Worm (Caenorhabditis elegans): ENCODE results near the gene fbxb-85.

Gene fbxb-85

DNA sequence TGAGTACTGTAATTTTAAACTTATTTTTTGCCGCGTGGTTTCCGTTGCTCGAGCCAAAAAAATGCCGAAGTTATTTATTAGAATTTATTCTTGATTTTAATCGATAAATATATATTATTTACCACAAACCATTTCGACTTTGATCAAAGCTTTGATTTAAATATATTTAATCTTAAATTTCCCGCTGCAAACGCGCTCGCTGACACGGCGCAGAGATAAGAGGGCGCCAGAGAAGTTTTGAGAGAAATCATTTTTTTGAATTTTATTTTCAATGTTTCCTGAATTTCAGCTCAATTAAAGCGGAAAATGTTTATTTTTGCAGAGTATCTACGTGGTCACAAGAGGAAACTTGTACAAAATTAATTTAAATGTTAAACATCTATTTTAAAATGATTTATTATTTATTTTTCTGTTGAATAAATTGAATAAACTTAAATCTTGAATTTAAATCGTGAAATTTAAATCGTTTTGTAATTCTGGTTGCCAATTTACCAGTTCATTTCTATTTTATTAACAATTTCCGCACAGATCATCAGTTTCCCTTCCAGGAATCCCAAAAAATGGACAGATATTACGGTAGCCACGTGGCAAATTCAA is 47.2 kb upstream of the fbxb-85 start, which contains the start of gene com-1:
TSS of gene com-1 (plus strand) at position 547 of the 597 bp plus-strand sequence.
- TF ChIP-seq ZK546.5 (tag; optimal IDR thresholded peaks at IDR 0.05) (no peak), ceh-28 (tag; optimal IDR thresholded peaks at IDR 0.05) (no peak), pha-4 (tag; optimal IDR thresholded peaks at IDR 0.05) (peak; percentile 70), nhr-237 (tag; optimal IDR thresholded peaks at IDR 0.05) (no peak), snpc-4 (tag; optimal IDR thresholded peaks at IDR 0.05) (peak; percentile 26), nfya-1 (tag; optimal IDR thresholded peaks at IDR 0.05; ENCODE audit: insufficient read depth) (peak; percentile 54), ztf-11 (tag; optimal IDR thresholded peaks at IDR 0.05) (no peak), nhr-23 (tag; optimal IDR thresholded peaks at IDR 0.05) (peak; percentile 42), hmg-11 (tag; optimal IDR thresholded peaks at IDR 0.05) (peak; percentile 41), nhr-77 (tag; optimal IDR thresholded peaks at IDR 0.05) (no peak), R02D3.7 (tag; optimal IDR thresholded peaks at IDR 0.05) (no peak), ceh-9 (tag; optimal IDR thresholded peaks at IDR 0.05) (no peak), nhr-12 (tag; optimal IDR thresholded peaks at IDR 0.05) (no peak), lin-15B (tag; optimal IDR thresholded peaks at IDR 0.05) (peak; percentile 83)

DNA sequence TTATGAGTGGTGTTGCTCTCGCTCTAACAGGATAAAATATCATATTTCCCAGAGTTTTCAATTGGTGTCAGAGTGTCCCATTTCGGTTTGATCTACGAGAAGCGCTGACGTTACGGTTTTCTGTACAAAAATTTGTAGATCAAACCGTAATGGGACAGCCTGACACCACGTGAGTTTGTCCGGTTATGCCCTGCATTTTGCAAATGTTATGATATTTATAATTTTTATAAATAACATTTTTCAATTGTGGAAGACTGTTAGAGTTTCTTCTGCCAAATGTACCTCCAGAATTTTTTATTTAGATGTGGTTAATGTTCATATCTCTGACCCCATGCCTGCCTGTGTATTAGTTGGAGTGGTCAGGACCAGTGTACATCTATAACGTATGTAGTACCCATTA is 45.5 kb upstream of the fbxb-85 start, which contains the start of gene fbxb-87:
TSS of gene fbxb-87 (plus strand) at position 301 of the 400 bp plus-strand sequence.
- no peak for TF ChIP-seq jun-1 (tag; optimal IDR thresholded peaks at IDR 0.05)
- TF ChIP-seq nhr-23 (tag; optimal IDR thresholded peaks at IDR 0.05) = no peak

DNA sequence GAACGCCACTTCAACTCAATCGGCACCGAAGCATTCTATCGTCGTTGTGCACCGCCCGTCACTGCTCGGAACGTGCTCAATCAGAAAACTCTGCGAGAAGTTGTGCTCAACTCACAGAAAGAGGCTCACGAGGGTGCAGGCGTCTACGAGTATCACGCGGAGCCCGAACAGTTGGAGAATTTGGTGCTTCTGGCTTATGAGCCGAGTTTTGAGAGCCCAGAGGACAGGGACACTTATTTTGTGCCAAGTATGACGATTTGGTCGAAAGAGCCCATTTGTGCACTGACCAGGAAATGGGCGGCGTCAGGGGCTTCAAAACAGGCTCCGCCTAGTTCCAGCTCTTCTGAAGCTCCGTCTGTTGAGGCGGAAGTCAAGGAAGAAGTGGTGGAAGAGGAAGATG is 40.1 kb upstream of the fbxb-85 start:
- no peak for TF ChIP-seq nhr-237 (tag; optimal IDR thresholded peaks at IDR 0.05)
- no peak for TF ChIP-seq egl-5 (tag; optimal IDR thresholded peaks at IDR 0.05)
- TF ChIP-seq snpc-4 (tag; optimal IDR thresholded peaks at IDR 0.05) = no peak
- no peak for TF ChIP-seq lin-15B (tag; optimal IDR thresholded peaks at IDR 0.05)
- TF ChIP-seq nhr-25 (tag; optimal IDR thresholded peaks at IDR 0.05) = no peak
- TF ChIP-seq hmg-11 (tag; optimal IDR thresholded peaks at IDR 0.05) = no peak
- TF ChIP-seq fos-1 (tag; optimal IDR thresholded peaks at IDR 0.05) = no peak
- TF ChIP-seq mml-1 (tag; optimal IDR thresholded peaks at IDR 0.05) = no peak
- no peak for TF ChIP-seq elt-2 (tag; optimal IDR thresholded peaks at IDR 0.05)
- no peak for TF ChIP-seq nhr-23 (tag; optimal IDR thresholded peaks at IDR 0.05)
- TF ChIP-seq unc-62 (GFP tag; optimal IDR thresholded peaks at IDR 0.05) = no peak
- no peak for TF ChIP-seq nhr-28 (tag; optimal IDR thresholded peaks at IDR 0.05)
- no peak for TF ChIP-seq R02D3.7 (tag; optimal IDR thresholded peaks at IDR 0.05)
- no peak for TF ChIP-seq fkh-2 (tag; optimal IDR thresholded peaks at IDR 0.05)
- no peak for TF ChIP-seq ztf-11 (tag; optimal IDR thresholded peaks at IDR 0.05)
- TF ChIP-seq nhr-67 (tag; optimal IDR thresholded peaks at IDR 0.05) = no peak
- no peak for TF ChIP-seq sea-2 (GFP tag; optimal IDR thresholded peaks at IDR 0.05)
- TF ChIP-seq ceh-16 (tag; optimal IDR thresholded peaks at IDR 0.05) = no peak

ce11 chrIII:10881996-10882395 is 33.2 kb upstream of the fbxb-85 start:
- no peak for TF ChIP-seq unc-62 (GFP tag; optimal IDR thresholded peaks at IDR 0.05)
- TF ChIP-seq nfya-1 (tag; optimal IDR thresholded peaks at IDR 0.05; ENCODE audit: insufficient read depth) = peak; percentile 77
- peak; percentile 40 for TF ChIP-seq egl-5 (tag; optimal IDR thresholded peaks at IDR 0.05)
- TF ChIP-seq R02D3.7 (tag; optimal IDR thresholded peaks at IDR 0.05) = peak; percentile 6
- TF ChIP-seq hmg-11 (tag; optimal IDR thresholded peaks at IDR 0.05) = peak; percentile 43
- peak; percentile 46 for TF ChIP-seq snpc-4 (tag; optimal IDR thresholded peaks at IDR 0.05)
- peak; percentile 59 for TF ChIP-seq nhr-23 (tag; optimal IDR thresholded peaks at IDR 0.05)
- no peak for TF ChIP-seq zag-1 (tag; optimal IDR thresholded peaks at IDR 0.05)
- TF ChIP-seq nhr-25 (tag; optimal IDR thresholded peaks at IDR 0.05) = peak; percentile 28
- peak; percentile 90 for TF ChIP-seq lin-15B (tag; optimal IDR thresholded peaks at IDR 0.05)
- no peak for TF ChIP-seq aly-2 (tag; optimal IDR thresholded peaks at IDR 0.05)
- TF ChIP-seq fkh-10 (GFP tag; optimal IDR thresholded peaks at IDR 0.05) = no peak
- no peak for TF ChIP-seq sea-2 (GFP tag; optimal IDR thresholded peaks at IDR 0.05)
- peak; percentile 3 for TF ChIP-seq lin-39 (tag; optimal IDR thresholded peaks at IDR 0.05)
- TF ChIP-seq nhr-43 (tag; optimal IDR thresholded peaks at IDR 0.05; ENCODE audit: poor library complexity, severe bottlenecking) = no peak
- no peak for TF ChIP-seq egl-27 (tag; optimal IDR thresholded peaks at IDR 0.05)
- no peak for TF ChIP-seq mml-1 (tag; optimal IDR thresholded peaks at IDR 0.05)
- no peak for TF ChIP-seq skn-1 (tag; optimal IDR thresholded peaks at IDR 0.05)
- TF ChIP-seq ceh-28 (tag; optimal IDR thresholded peaks at IDR 0.05) = no peak
- TF ChIP-seq pha-4 (tag; optimal IDR thresholded peaks at IDR 0.05) = peak; percentile 78
- TF ChIP-seq pqm-1 (tag; optimal IDR thresholded peaks at IDR 0.05) = peak; percentile 5
